Fruit fly (Drosophila melanogaster) whole organism, embryonic: ENCODE data around the gene CG15515.
A peak's percentile ranks its signal among the peaks of the same experiment; 100 is the strongest.

ENCODE experiments used
- Bgb ChIP-seq: fragments of 200-800 bp; sonication (Bioruptor generic); IDR thresholded peaks from 2 replicates; pipeline ENCODE4 v1.3.6; 2022; ENCODE audit warnings: missing biosample characterization, missing genetic modification characterization; ENCODE audit not compliant: partially characterized antibody
- CG10431 ChIP-seq: fragments of 200-800 bp; sonication (Bioruptor generic); optimal IDR thresholded peaks from 3 replicates; lab custom pipeline; 2018; ENCODE audit warnings: missing biosample characterization, mild to moderate bottlenecking, missing genetic modification characterization
- CG10543 ChIP-seq: fragments of 200-800 bp; sonication (Bioruptor generic); optimal IDR thresholded peaks from 3 replicates; lab custom pipeline; 2017; ENCODE audit warnings: missing biosample characterization, mild to moderate bottlenecking, missing genetic modification characterization, moderate library complexity
- CG11696 ChIP-seq: fragments of 200-800 bp; sonication (Bioruptor generic); IDR thresholded peaks from 2 replicates; pipeline ENCODE4 v1.3.6; 2022; ENCODE audit warnings: missing biosample characterization, missing genetic modification characterization
- CG12071 ChIP-seq: fragments of 200-800 bp; sonication (Bioruptor generic); optimal IDR thresholded peaks from 3 replicates; lab custom pipeline; 2018; ENCODE audit warnings: missing biosample characterization, mild to moderate bottlenecking, missing genetic modification characterization
- CG12236 ChIP-seq: fragments of 200-800 bp; sonication (Bioruptor generic); optimal IDR thresholded peaks from 2 replicates; lab custom pipeline; 2016; ENCODE audit warnings: missing biosample characterization, missing genetic modification characterization
- CG1233 ChIP-seq: fragments of 200-800 bp; sonication (Bioruptor generic); optimal IDR thresholded peaks from 4 replicates; lab custom pipeline; 2018; ENCODE audit warnings: missing biosample characterization, mild to moderate bottlenecking, missing genetic modification characterization
- CG13123 ChIP-seq: fragments of 200-800 bp; sonication (Bioruptor generic); optimal IDR thresholded peaks from 2 replicates; lab custom pipeline; 2016; ENCODE audit warnings: missing biosample characterization, missing genetic modification characterization
- CG13624 ChIP-seq: fragments of 200-800 bp; sonication (Bioruptor generic); optimal IDR thresholded peaks from 2 replicates; lab custom pipeline; 2016; ENCODE audit warnings: missing biosample characterization, missing genetic modification characterization
- CG1529 ChIP-seq: fragments of 200-800 bp; sonication (Bioruptor generic); optimal IDR thresholded peaks from 3 replicates; lab custom pipeline; 2018; ENCODE audit warnings: missing biosample characterization, missing genetic modification characterization
- CG18476 ChIP-seq: fragments of 200-800 bp; sonication (Bioruptor generic); optimal IDR thresholded peaks from 2 replicates; lab custom pipeline; 2016; ENCODE audit warnings: missing biosample characterization, mild to moderate bottlenecking, missing genetic modification characterization
- CG2116 ChIP-seq: fragments of 200-800 bp; sonication (Bioruptor generic); optimal IDR thresholded peaks from 3 replicates; lab custom pipeline; 2018; ENCODE audit warnings: missing biosample characterization, mild to moderate bottlenecking, missing genetic modification characterization
- CG2202 ChIP-seq: fragments of 200-800 bp; sonication (Bioruptor generic); optimal IDR thresholded peaks from 2 replicates; lab custom pipeline; 2018; ENCODE audit warnings: missing biosample characterization, mild to moderate bottlenecking, missing genetic modification characterization
- CG30020 ChIP-seq: fragments of 200-800 bp; optimal IDR thresholded peaks from 2 replicates; lab custom pipeline; 2019; ENCODE audit warnings: missing biosample characterization, mild to moderate bottlenecking, missing genetic modification characterization, moderate library complexity
- CG31388 ChIP-seq: fragments of 200-800 bp; sonication (Bioruptor generic); optimal IDR thresholded peaks from 2 replicates; lab custom pipeline; 2016; ENCODE audit warnings: missing biosample characterization, missing genetic modification characterization
- CG32532 ChIP-seq: fragments of 200-800 bp; sonication (Bioruptor generic); IDR thresholded peaks from 2 replicates; pipeline ENCODE4 v1.3.6; 2022; ENCODE audit warnings: missing biosample characterization, missing genetic modification characterization
- CG33557 ChIP-seq: fragments of 200-800 bp; sonication (Bioruptor generic); optimal IDR thresholded peaks from 2 replicates; lab custom pipeline; 2019; ENCODE audit warnings: missing biosample characterization, mild to moderate bottlenecking, missing genetic modification characterization, moderate library complexity
- CG3995 ChIP-seq: fragments of 200-800 bp; sonication (Bioruptor generic); optimal IDR thresholded peaks from 3 replicates; lab custom pipeline; 2016; ENCODE audit warnings: missing biosample characterization, missing genetic modification characterization
- CG6254 ChIP-seq: fragments of 200-800 bp; sonication (Bioruptor generic); optimal IDR thresholded peaks from 3 replicates; lab custom pipeline; 2017; ENCODE audit warnings: mild to moderate bottlenecking, missing biosample characterization, missing genetic modification reagents, missing genetic modification characterization
- CG7745 ChIP-seq: fragments of 200-800 bp; sonication (Bioruptor generic); optimal IDR thresholded peaks from 2 replicates; lab custom pipeline; 2018; ENCODE audit warnings: missing biosample characterization, mild to moderate bottlenecking, missing genetic modification characterization, moderate library complexity
- CG7963 ChIP-seq: fragments of 200-800 bp; sonication (Bioruptor generic); IDR thresholded peaks from 3 replicates; pipeline ENCODE4 v1.3.6; 2022; ENCODE audit warnings: missing biosample characterization, missing genetic modification characterization; ENCODE audit not compliant: partially characterized antibody
- CG8089 ChIP-seq: fragments of 200-800 bp; sonication (Bioruptor generic); optimal IDR thresholded peaks from 3 replicates; lab custom pipeline; 2016; ENCODE audit warnings: missing biosample characterization, missing genetic modification characterization
- CG8281 ChIP-seq: fragments of 200-800 bp; sonication (Bioruptor generic); optimal IDR thresholded peaks from 2 replicates; lab custom pipeline; 2018; ENCODE audit warnings: missing biosample characterization, mild to moderate bottlenecking, missing genetic modification characterization, moderate library complexity
- CG8765 ChIP-seq: fragments of 200-800 bp; sonication (Bioruptor generic); IDR thresholded peaks from 2 replicates; pipeline ENCODE4 v1.3.6; 2022; ENCODE audit warnings: missing biosample characterization, missing genetic modification characterization
- CG9817 ChIP-seq: fragments of 200-800 bp; sonication (Bioruptor generic); optimal IDR thresholded peaks from 2 replicates; lab custom pipeline; 2018; ENCODE audit warnings: missing biosample characterization, mild to moderate bottlenecking, missing genetic modification characterization, moderate library complexity
- Chrac-16 ChIP-seq: fragments of 200-800 bp; sonication (Bioruptor generic); optimal IDR thresholded peaks from 3 replicates; lab custom pipeline; 2016; ENCODE audit warnings: missing biosample characterization, missing genetic modification characterization
- Dip3 ChIP-seq: fragments of 200-800 bp; sonication (Bioruptor generic); optimal IDR thresholded peaks from 3 replicates; lab custom pipeline; 2016; ENCODE audit warnings: missing biosample characterization, missing genetic modification characterization
- Doc3 ChIP-seq: fragments of 200-800 bp; sonication (Bioruptor generic); IDR thresholded peaks from 3 replicates; pipeline ENCODE4 v1.3.6; 2022; ENCODE audit warnings: missing biosample characterization, missing genetic modification characterization; ENCODE audit not compliant: partially characterized antibody
- E2f2 ChIP-seq: fragments of 200-800 bp; sonication (Bioruptor generic); IDR thresholded peaks from 2 replicates; pipeline ENCODE4 v1.3.6; 2022; ENCODE audit warnings: missing biosample characterization, missing genetic modification characterization
- Ets65A ChIP-seq: fragments of 200-800 bp; sonication (Bioruptor generic); peaks from one replicate; lab custom pipeline; 2016; ENCODE audit warnings: missing biosample characterization, missing genetic modification characterization
- HHEX ChIP-seq: fragments of 200-800 bp; sonication (Bioruptor generic); optimal IDR thresholded peaks from 3 replicates; lab custom pipeline; 2017; ENCODE audit warnings: missing biosample characterization, mild to moderate bottlenecking, missing genetic modification characterization, missing genetic modification reagents
- Hsf ChIP-seq: fragments of 200-800 bp; sonication (Bioruptor generic); optimal IDR thresholded peaks from 3 replicates; lab custom pipeline; 2016; ENCODE audit warnings: missing biosample characterization, missing genetic modification characterization
- MBD-R2 ChIP-seq: fragments of 200-800 bp; sonication (Bioruptor generic); IDR thresholded peaks from 2 replicates; pipeline ENCODE4 v1.3.6; 2022; ENCODE audit warnings: missing biosample characterization, missing genetic modification characterization
- MESR4 ChIP-seq: fragments of 200-800 bp; sonication (Bioruptor generic); optimal IDR thresholded peaks from 2 replicates; lab custom pipeline; 2018; ENCODE audit warnings: missing biosample characterization, mild to moderate bottlenecking, missing genetic modification characterization, moderate library complexity
- Nf-YA ChIP-seq: fragments of 200-800 bp; sonication (Bioruptor generic); IDR thresholded peaks from 2 replicates; pipeline ENCODE4 v1.3.6; 2022; ENCODE audit warnings: missing biosample characterization, missing genetic modification characterization
- Poxn ChIP-seq: fragments of 200-800 bp; sonication (Bioruptor generic); IDR thresholded peaks from 2 replicates; pipeline ENCODE4 v1.3.6; 2022; ENCODE audit warnings: missing biosample characterization, missing genetic modification characterization
- Scr ChIP-seq: fragments of 200-800 bp; sonication (Bioruptor generic); IDR thresholded peaks from 2 replicates; pipeline ENCODE4 v1.3.6; 2022; ENCODE audit warnings: missing biosample characterization, missing genetic modification characterization; ENCODE audit not compliant: partially characterized antibody
- Sox100B ChIP-seq: fragments of 200-800 bp; sonication (Bioruptor generic); optimal IDR thresholded peaks from 3 replicates; lab custom pipeline; 2018; ENCODE audit warnings: missing biosample characterization, mild to moderate bottlenecking, missing genetic modification characterization
- Trl ChIP-seq, 3 experiments: fragments of >200 bp in 2 of 3; fragments of 200-800 bp in 1 of 3; sonication (Bioruptor generic) in 1 of 3; optimal IDR thresholded peaks; 2 replicates in 1 of 3; 3 replicates in 2 of 3; lab custom pipeline; 2016 to 2017; ENCODE audit warnings: missing biosample characterization in 1 of 3, missing genetic modification characterization in 1 of 3
- dati ChIP-seq: fragments of 200-800 bp; sonication (Bioruptor generic); IDR thresholded peaks from 2 replicates; pipeline ENCODE4 v1.3.6; 2022; ENCODE audit warnings: missing biosample characterization, missing genetic modification characterization
- dysf ChIP-seq: fragments of 200-800 bp; sonication (Bioruptor generic); IDR thresholded peaks from 3 replicates; pipeline ENCODE4 v1.3.6; 2022; ENCODE audit warnings: missing biosample characterization, missing genetic modification characterization
- hth ChIP-seq: fragments of >200 bp; optimal IDR thresholded peaks from 2 replicates; lab custom pipeline; 2017; ENCODE audit warnings: inconsistent platforms
- odd ChIP-seq: fragments of 200-800 bp; sonication (Bioruptor generic); optimal IDR thresholded peaks from 2 replicates; lab custom pipeline; 2017; ENCODE audit warnings: missing biosample characterization, mild to moderate bottlenecking, missing genetic modification characterization
- pita ChIP-seq: fragments of 200-800 bp; sonication (Bioruptor generic); optimal IDR thresholded peaks from 2 replicates; lab custom pipeline; 2017; ENCODE audit warnings: missing biosample characterization, mild to moderate bottlenecking, missing genetic modification characterization
- psq ChIP-seq: fragments of 200-800 bp; sonication (Bioruptor generic); optimal IDR thresholded peaks from 2 replicates; lab custom pipeline; 2017; ENCODE audit warnings: missing biosample characterization, missing genetic modification characterization
- pzg ChIP-seq: fragments of 200-800 bp; sonication (Bioruptor generic); optimal IDR thresholded peaks from 3 replicates; lab custom pipeline; 2018; ENCODE audit warnings: missing biosample characterization, mild to moderate bottlenecking, missing genetic modification characterization, moderate library complexity
- row ChIP-seq: fragments of 200-800 bp; sonication (Bioruptor generic); IDR thresholded peaks from 3 replicates; pipeline ENCODE4 v1.3.6; 2022; ENCODE audit warnings: missing biosample characterization, missing genetic modification characterization
- tna ChIP-seq: fragments of 200-800 bp; sonication (Bioruptor generic); IDR thresholded peaks from 2 replicates; pipeline ENCODE4 v1.3.6; 2022; ENCODE audit warnings: missing biosample characterization, missing genetic modification characterization; ENCODE audit not compliant: partially characterized antibody
- trem ChIP-seq: fragments of 200-800 bp; optimal IDR thresholded peaks from 3 replicates; lab custom pipeline; 2019; ENCODE audit warnings: missing biosample characterization, mild to moderate bottlenecking, missing genetic modification characterization, moderate library complexity
- unc-4 ChIP-seq: fragments of 200-800 bp; sonication (Bioruptor generic); IDR thresholded peaks from 2 replicates; pipeline ENCODE4 v1.3.6; 2022; ENCODE audit warnings: missing biosample characterization, missing genetic modification characterization; ENCODE audit not compliant: partially characterized antibody
- zfh1 ChIP-seq: fragments of 200-800 bp; sonication (Bioruptor generic); IDR thresholded peaks from 3 replicates; pipeline ENCODE4 v1.3.6; 2022; ENCODE audit warnings: missing biosample characterization, missing genetic modification characterization

The CG15515 gene

dm6 chr3R:29930286-29930685, 25.0 kb downstream of the CG15515 start, which contains the start of gene alpha-Man-Ic:
Gene alpha-Man-Ic, minus strand, starts transcription at chr3R:29930386.
- no peak for TF ChIP-seq CG13123 (GFP tag; lab: Kevin White, UChicago)
- no peak for TF ChIP-seq Chrac-16 (GFP tag; lab: Kevin White, UChicago)
- TF ChIP-seq CG12236 (GFP tag; lab: Kevin White, UChicago): no peak
- no peak for TF ChIP-seq Sox100B
- TF ChIP-seq Dip3 (GFP tag; lab: Kevin White, UChicago): no peak
- TF ChIP-seq odd: no peak
- TF ChIP-seq CG10431 (GFP tag; lab: Kevin White, UChicago): no peak
- no peak for TF ChIP-seq Doc3 (GFP tag; lab: Robert Waterston, UW)
- TF ChIP-seq hth (lab: Kevin White, UChicago): no peak
- no peak for TF ChIP-seq Nf-YA (GFP tag; lab: Robert Waterston, UW)
- TF ChIP-seq trem (tag; lab: Kevin White, UChicago): no peak
- TF ChIP-seq CG1233 (GFP tag; lab: Kevin White, UChicago): no peak
- TF ChIP-seq CG32532: no peak
- TF ChIP-seq Poxn (GFP tag; lab: Robert Waterston, UW): no peak
- no peak for TF ChIP-seq CG31388 (GFP tag; lab: Kevin White, UChicago)
- no peak for TF ChIP-seq pzg
- no peak for TF ChIP-seq tna (GFP tag; lab: Robert Waterston, UW)
- TF ChIP-seq Trl (optimal IDR thresholded peaks at IDR 0.05; lab: Kevin White, UChicago): no peak
- TF ChIP-seq Trl (GFP tag; optimal IDR thresholded peaks at IDR 0.05; lab: Kevin White, UChicago): no peak
- no peak for TF ChIP-seq HHEX (GFP tag; lab: Kevin White, UChicago)
- TF ChIP-seq pita: no peak
- TF ChIP-seq, all 482 proteins: peak for 0

DNA sequence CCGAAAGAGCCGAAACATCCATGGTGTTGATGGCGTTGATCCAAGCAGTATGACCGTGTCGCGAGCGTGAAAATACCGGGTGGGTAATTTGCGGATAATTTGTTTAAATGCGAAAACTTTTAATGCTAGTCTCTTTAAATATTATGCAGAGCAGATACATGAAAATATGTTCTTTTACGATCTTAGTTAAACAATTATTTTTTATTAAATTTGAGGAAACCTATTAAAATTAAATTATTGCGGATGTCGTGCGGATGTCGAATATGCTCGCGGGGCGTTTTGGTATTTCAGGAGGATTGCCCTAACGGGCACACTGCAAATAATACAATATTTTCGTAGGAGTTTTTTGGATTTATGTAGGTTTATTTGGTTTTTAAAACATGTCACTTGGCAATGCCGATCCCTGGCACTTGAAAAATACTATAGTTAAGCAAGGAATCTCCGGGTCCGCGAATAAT, 27.8 kb downstream of the CG15515 start, which contains the start of the genes Cog7, CG42557 and CG42558:
Gene Cog7 (minus strand): TSS at position 51 of the 458 bp plus-strand sequence.
Gene CG42557 (plus strand): TSS at position 281 of the 458 bp plus-strand sequence.
Gene CG42558 (plus strand): TSS at position 281 of the 458 bp plus-strand sequence.
- peak; percentile 83 for TF ChIP-seq MBD-R2 (GFP tag; lab: Robert Waterston, UW)
- TF ChIP-seq Bgb: no peak
- no peak for TF ChIP-seq CG7963 (GFP tag; lab: Robert Waterston, UW)
- TF ChIP-seq CG11696: no peak
- TF ChIP-seq CG2116: peak; percentile 3
- TF ChIP-seq CG8089 (GFP tag; lab: Kevin White, UChicago): no peak
- no peak for TF ChIP-seq dysf
- no peak for TF ChIP-seq CG1529 (GFP tag; lab: Kevin White, UChicago)
- no peak for TF ChIP-seq E2f2
- TF ChIP-seq CG3995 (GFP tag; lab: Kevin White, UChicago): no peak
- no peak for TF ChIP-seq zfh1 (GFP tag; lab: Robert Waterston, UW)
- no peak for TF ChIP-seq dati
- no peak for TF ChIP-seq CG18476 (GFP tag; lab: Kevin White, UChicago)
- no peak for TF ChIP-seq Scr
- peak; percentile 92 for TF ChIP-seq row (GFP tag; lab: Robert Waterston, UW)
- TF ChIP-seq MESR4 (GFP tag; lab: Kevin White, UChicago): peak; percentile 28
- no peak for TF ChIP-seq CG33557
- no peak for TF ChIP-seq unc-4 (GFP tag; lab: Robert Waterston, UW)
- no peak for TF ChIP-seq Ets65A
- no peak for TF ChIP-seq Hsf (GFP tag; lab: Kevin White, UChicago)
- peak; percentile 49 for TF ChIP-seq CG30020
- no peak for TF ChIP-seq CG12071 (GFP tag; lab: Kevin White, UChicago)
- TF ChIP-seq CG7745 (tag; lab: Kevin White, UChicago): no peak
- no peak for TF ChIP-seq CG10543 (GFP tag; lab: Kevin White, UChicago)
- no peak for TF ChIP-seq CG2202 (tag; lab: Kevin White, UChicago)
- no peak for TF ChIP-seq CG13624 (GFP tag; lab: Kevin White, UChicago)
- TF ChIP-seq CG9817 (tag; lab: Kevin White, UChicago): no peak
- no peak for TF ChIP-seq CG8765 (GFP tag; lab: Robert Waterston, UW)
- no peak for TF ChIP-seq CG32532
- no peak for TF ChIP-seq CG8281 (tag; lab: Kevin White, UChicago)
- TF ChIP-seq CG6254 (GFP tag; lab: Kevin White, UChicago): no peak
- TF ChIP-seq psq (GFP tag; lab: Kevin White, UChicago): no peak
